Fruit fly (Drosophila melanogaster) whole organism, adult: Measurements from ENCODE around the gene CG1572.

Experiments
- CG1620 ChIP-seq: fragments of 200-800 bp; sonication (Bioruptor generic); optimal IDR thresholded peaks from 2 replicates; lab custom pipeline; 2016; ENCODE audit warnings: missing biosample characterization, missing genetic modification characterization
- CG33017 ChIP-seq: fragments of 200-800 bp; sonication (Bioruptor generic); optimal IDR thresholded peaks from 2 replicates; lab custom pipeline; 2018; ENCODE audit warnings: missing biosample characterization, mild to moderate bottlenecking, missing genetic modification characterization, moderate library complexity
- Mnt ChIP-seq: fragments of 200-800 bp; sonication (Bioruptor generic); optimal IDR thresholded peaks from 2 replicates; lab custom pipeline; 2016; ENCODE audit warnings: missing biosample characterization, mild to moderate bottlenecking, missing genetic modification characterization
- cic ChIP-seq: fragments of 200-800 bp; sonication (Bioruptor generic); optimal IDR thresholded peaks from 2 replicates; lab custom pipeline; 2017; ENCODE audit warnings: missing biosample characterization, mild to moderate bottlenecking, missing genetic modification characterization, moderate library complexity
- cnc ChIP-seq, 2 experiments: fragments of >200 bp; optimal IDR thresholded peaks; 2 replicates each; lab custom pipeline; 2017

dm6 chrX:11523921-11524320 lies 34.5 kb downstream of the CG1572 start:
- no peak for TF ChIP-seq Mnt (GFP tag; lab: Kevin White, UChicago)
- no peak for TF ChIP-seq cnc (optimal IDR thresholded peaks at IDR 0.05; lab: Kevin White, UChicago)
- no peak for TF ChIP-seq cic (GFP tag; lab: Kevin White, UChicago)
- TF ChIP-seq CG33017 (tag; lab: Kevin White, UChicago) = no peak
- no peak for TF ChIP-seq CG1620
